Fruit fly (Drosophila melanogaster): ENCODE data around the gene jp.

- TF ChIP-seq CTCF (optimal IDR thresholded peaks at IDR 0.05) (no peak), CG8478 (optimal IDR thresholded peaks at IDR 0.05) (no peak)
Measured at dm6 chr2L:9579538-9579937, 13.0 kb upstream of the jp start, which contains the start of gene CG31709.
